Fruit fly (Drosophila melanogaster): ENCODE measurements around the gene Dbct.

The Dbct gene

DNA sequence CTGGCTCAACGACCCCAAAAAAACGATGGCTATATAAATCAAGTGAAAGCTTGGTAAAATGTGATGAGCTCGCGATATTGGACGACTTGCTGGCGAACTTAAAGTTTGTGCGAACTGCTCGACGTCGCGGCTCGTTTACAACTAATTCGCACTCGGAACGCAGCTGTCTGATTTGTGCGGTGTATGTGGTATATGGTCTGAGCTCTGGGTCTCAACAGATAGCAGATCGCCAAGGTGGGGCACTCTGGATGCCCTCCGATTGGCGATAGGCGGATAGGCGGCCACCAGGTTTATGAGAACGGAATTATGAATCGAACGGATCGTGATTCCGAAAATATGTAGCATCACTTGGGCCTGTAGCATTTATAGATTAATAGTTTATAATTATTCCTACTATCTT is 30.5 kb downstream of the Dbct start, which contains the start of gene Cyp4s3:
Gene Cyp4s3, minus strand, starts transcription at position 146 of the 400 bp plus-strand sequence.
- peak; percentile 41 for TF ChIP-seq sug (tag; optimal IDR thresholded peaks at IDR 0.05)
- TF ChIP-seq CG12236 (GFP tag; optimal IDR thresholded peaks at IDR 0.05), result no peak
- TF ChIP-seq CG4282 (GFP tag; optimal IDR thresholded peaks at IDR 0.05), result no peak
- no peak for TF ChIP-seq CG12391 (tag; optimal IDR thresholded peaks at IDR 0.05)
- peak; percentile 52 for TF ChIP-seq Med (GFP tag)
- TF ChIP-seq Ets65A (GFP tag), result peak; percentile 12
- TF ChIP-seq CG18011 (GFP tag; optimal IDR thresholded peaks at IDR 0.05), result no peak
- TF ChIP-seq schlank (tag; optimal IDR thresholded peaks at IDR 0.05), result no peak
- no peak for TF ChIP-seq D19B (GFP tag; optimal IDR thresholded peaks at IDR 0.05)
- TF ChIP-seq mld (GFP tag; IDR thresholded peaks at IDR 0.05; ENCODE audit: partially characterized antibody), result no peak
- TF ChIP-seq CG34376 (GFP tag; optimal IDR thresholded peaks at IDR 0.05), result peak; percentile 56
- TF ChIP-seq CG5180 (GFP tag; optimal IDR thresholded peaks at IDR 0.05), result peak; percentile 4
- peak; percentile 10 for TF ChIP-seq CG15514 (GFP tag; optimal IDR thresholded peaks at IDR 0.05)
- no peak for TF ChIP-seq CG31441 (GFP tag; IDR thresholded peaks at IDR 0.05)
- TF ChIP-seq CG10959 (GFP tag; IDR thresholded peaks at IDR 0.05), result no peak

- TF ChIP-seq fru (optimal IDR thresholded peaks at IDR 0.05), result no peak
- TF ChIP-seq CG6683 (GFP tag; optimal IDR thresholded peaks at IDR 0.05), result no peak
- TF ChIP-seq CG17802 (tag; optimal IDR thresholded peaks at IDR 0.05), result no peak
- no peak for TF ChIP-seq ap (GFP tag; IDR thresholded peaks at IDR 0.05)
- TF ChIP-seq grau (tag; optimal IDR thresholded peaks at IDR 0.05), result peak; percentile 67
- TF ChIP-seq Lim3 (GFP tag; IDR thresholded peaks at IDR 0.05), result no peak
- TF ChIP-seq dmrt99B (tag; optimal IDR thresholded peaks at IDR 0.05), result peak; percentile 60
- no peak for TF ChIP-seq CG10654 (GFP tag; optimal IDR thresholded peaks at IDR 0.05)
- no peak for TF ChIP-seq YL-1 (GFP tag; optimal IDR thresholded peaks at IDR 0.05)
- no peak for TF ChIP-seq ftz-f1 (GFP tag; optimal IDR thresholded peaks at IDR 0.05)
- TF ChIP-seq pb (GFP tag; optimal IDR thresholded peaks at IDR 0.05), result no peak
- TF ChIP-seq CG15269 (tag; optimal IDR thresholded peaks at IDR 0.05), result peak; percentile 57
- peak; percentile 9 for TF ChIP-seq Deaf1 (tag; optimal IDR thresholded peaks at IDR 0.05)
- no peak for TF ChIP-seq CG2116 (GFP tag; optimal IDR thresholded peaks at IDR 0.05)
- TF ChIP-seq CG16863 (GFP tag; optimal IDR thresholded peaks at IDR 0.05), result no peak
- TF ChIP-seq Dbx (GFP tag; IDR thresholded peaks at IDR 0.05), result peak; percentile 48; the same call in 2 of the 3 replicates
- TF ChIP-seq CG12391 (tag; optimal IDR thresholded peaks at IDR 0.05), result peak; percentile 9
- no peak for TF ChIP-seq Usf (GFP tag; optimal IDR thresholded peaks at IDR 0.05)
- TF ChIP-seq Optix (GFP tag; IDR thresholded peaks at IDR 0.05), result no peak
- TF ChIP-seq Hr39 (optimal IDR thresholded peaks at IDR 0.05), result no peak
- TF ChIP-seq Ssrp (tag; optimal IDR thresholded peaks at IDR 0.05), result no peak
- TF ChIP-seq caup (GFP tag; optimal IDR thresholded peaks at IDR 0.05; ENCODE audit: severe bottlenecking), result peak; percentile 37
- TF ChIP-seq abd-A (tag; optimal IDR thresholded peaks at IDR 0.05), result no peak
- no peak for TF ChIP-seq CG1529 (GFP tag; optimal IDR thresholded peaks at IDR 0.05)
- TF ChIP-seq CG12219 (GFP tag; optimal IDR thresholded peaks at IDR 0.05), result peak; percentile 9
- TF ChIP-seq Kr (GFP tag; optimal IDR thresholded peaks at IDR 0.05), result no peak
- TF ChIP-seq hbn (GFP tag; IDR thresholded peaks at IDR 0.05; ENCODE audit: partially characterized antibody), result no peak
- TF ChIP-seq Aef1 (GFP tag; IDR thresholded peaks at IDR 0.05), result peak; percentile 49
- no peak for TF ChIP-seq grn (GFP tag; optimal IDR thresholded peaks at IDR 0.05)
- TF ChIP-seq ham (GFP tag; IDR thresholded peaks at IDR 0.05), result no peak
- TF ChIP-seq Mrtf (GFP tag; IDR thresholded peaks at IDR 0.05), result no peak; the same call in 2 of the 3 replicates
- no peak; the same call in 1 of the 2 replicates for TF ChIP-seq CG8765 (GFP tag; IDR thresholded peaks at IDR 0.05)
- no peak for TF ChIP-seq CTCF (GFP tag; optimal IDR thresholded peaks at IDR 0.05)
- no peak for TF ChIP-seq unc-4 (GFP tag; IDR thresholded peaks at IDR 0.05; ENCODE audit: partially characterized antibody)
- TF ChIP-seq CG10462 (GFP tag; optimal IDR thresholded peaks at IDR 0.05), result no peak
- TF ChIP-seq ara (GFP tag; IDR thresholded peaks at IDR 0.05), result no peak
- TF ChIP-seq zfh2 (GFP tag; optimal IDR thresholded peaks at IDR 0.05), result peak; percentile 54
- no peak for TF ChIP-seq CG11723 (GFP tag; optimal IDR thresholded peaks at IDR 0.05)
Measured at dm6 chrX:15120116-15120515, 34.2 kb downstream of the Dbct start.

Measured in whole organism, embryonic.